Worm (Caenorhabditis elegans): ENCODE data around the gene srh-69.

The srh-69 gene

DNA sequence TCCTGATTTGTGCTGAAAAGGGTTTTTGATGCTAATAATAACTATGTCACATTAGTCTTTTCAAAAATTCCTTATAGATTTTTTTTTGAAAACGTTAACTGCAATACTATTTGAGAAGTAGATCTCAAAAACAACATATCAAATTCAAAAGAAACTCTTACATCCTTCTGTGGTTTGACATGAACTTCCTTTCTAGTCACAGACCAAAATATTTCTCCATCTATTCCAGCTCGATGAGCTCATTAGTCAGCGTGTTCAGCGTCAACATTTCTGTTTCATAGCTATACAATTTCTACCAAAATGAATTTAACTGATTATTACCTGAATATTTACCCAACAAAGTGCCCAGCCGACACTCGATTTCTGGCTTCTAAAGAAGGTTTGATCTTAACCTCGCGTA, 5.9 kb downstream of the srh-69 start, which contains the start of gene srh-67:
srh-67 (plus strand) TSS at position 301 of the 400 bp plus-strand sequence.
- TF ChIP-seq lin-39 (tag; optimal IDR thresholded peaks at IDR 0.05) (no peak), aly-2 (tag; optimal IDR thresholded peaks at IDR 0.05) (no peak)

DNA sequence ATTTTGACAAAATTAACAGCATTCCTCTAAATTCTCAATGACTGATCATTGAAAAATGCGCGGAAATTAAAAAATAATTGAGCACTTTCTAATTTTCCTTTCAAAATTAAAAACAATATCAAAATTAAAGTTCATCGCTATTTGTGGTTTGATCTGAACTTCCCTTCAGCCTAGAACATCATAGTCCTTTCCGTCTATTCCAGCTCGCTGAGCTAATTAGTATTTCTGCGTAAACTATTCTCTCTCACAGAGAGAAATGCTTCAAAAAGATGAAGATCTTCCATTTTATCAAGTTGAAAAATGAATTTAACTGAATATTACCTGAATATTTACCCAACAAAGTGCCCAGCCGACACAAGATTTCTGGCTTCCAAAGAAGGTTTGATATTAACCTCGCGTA, 7.5 kb downstream of the srh-69 start, which contains the start of gene srh-68:
srh-68 (plus strand) TSS at position 301 of the 400 bp plus-strand sequence.
- no peak for TF ChIP-seq nhr-10 (tag; optimal IDR thresholded peaks at IDR 0.05)
- no peak for TF ChIP-seq dmd-4 (tag; optimal IDR thresholded peaks at IDR 0.05)
- no peak for TF ChIP-seq fos-1 (tag; optimal IDR thresholded peaks at IDR 0.05)

ce11 chrII:12506511-12506910, 8.0 kb downstream of the srh-69 start:
- no peak for TF ChIP-seq fos-1 (tag; optimal IDR thresholded peaks at IDR 0.05)
- no peak for TF ChIP-seq nhr-6 (tag; optimal IDR thresholded peaks at IDR 0.05)
- TF ChIP-seq elt-1 (tag; optimal IDR thresholded peaks at IDR 0.05): no peak
- TF ChIP-seq blmp-1 (tag; optimal IDR thresholded peaks at IDR 0.05; ENCODE audit: insufficient read depth): no peak
- TF ChIP-seq R02D3.7 (tag; optimal IDR thresholded peaks at IDR 0.05): no peak
- no peak for TF ChIP-seq mab-5 (tag; optimal IDR thresholded peaks at IDR 0.05)
- TF ChIP-seq sma-9 (GFP tag; optimal IDR thresholded peaks at IDR 0.05): no peak
- no peak for TF ChIP-seq sma-9 (tag; optimal IDR thresholded peaks at IDR 0.05)
- TF ChIP-seq ztf-1 (GFP tag; conservative IDR thresholded peaks at IDR 0.05): no peak
- TF ChIP-seq nhr-10 (tag; optimal IDR thresholded peaks at IDR 0.05): no peak
- TF ChIP-seq zag-1 (tag; optimal IDR thresholded peaks at IDR 0.05): no peak
- no peak for TF ChIP-seq aly-2 (tag; optimal IDR thresholded peaks at IDR 0.05)
- no peak for TF ChIP-seq dmd-4 (tag; optimal IDR thresholded peaks at IDR 0.05)
- no peak for TF ChIP-seq elt-3 (tag; optimal IDR thresholded peaks at IDR 0.05)

DNA sequence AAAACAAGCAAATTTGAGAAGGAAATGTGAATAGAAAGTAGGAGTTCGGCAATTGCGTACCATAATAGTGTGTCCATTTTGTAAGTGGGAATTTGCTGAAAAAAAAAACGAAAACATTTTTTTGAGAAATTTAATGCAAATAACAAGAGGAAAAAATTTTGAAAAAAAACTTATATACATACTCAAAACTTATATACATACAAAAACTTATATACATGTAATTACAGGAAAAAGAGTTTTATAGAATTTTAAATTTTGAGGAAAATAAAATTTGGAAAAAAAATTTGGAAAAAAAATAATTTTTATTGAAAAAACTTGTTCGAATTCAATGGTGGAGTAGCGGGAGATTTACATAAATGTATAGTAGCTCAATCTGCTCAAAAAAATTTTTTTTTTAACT, 11.7 kb downstream of the srh-69 start, which contains the start of gene ador-1:
ador-1 (minus strand) TSS at position 101 of the 400 bp plus-strand sequence.
- TF ChIP-seq nhr-23 (tag; optimal IDR thresholded peaks at IDR 0.05): no peak
- no peak for TF ChIP-seq F13H6.1 (tag; optimal IDR thresholded peaks at IDR 0.05)
- no peak for TF ChIP-seq lin-11 (tag; optimal IDR thresholded peaks at IDR 0.05)
- TF ChIP-seq nhr-10 (tag; optimal IDR thresholded peaks at IDR 0.05): no peak
- no peak for TF ChIP-seq lin-39 (tag; optimal IDR thresholded peaks at IDR 0.05)
- no peak for TF ChIP-seq C34F6.9 (tag; optimal IDR thresholded peaks at IDR 0.05)
- TF ChIP-seq skn-1 (tag; optimal IDR thresholded peaks at IDR 0.05): no peak
- TF ChIP-seq unc-39 (tag; optimal IDR thresholded peaks at IDR 0.05): no peak
- no peak for TF ChIP-seq unc-62 (GFP tag; optimal IDR thresholded peaks at IDR 0.05)
- no peak for TF ChIP-seq elt-3 (tag; optimal IDR thresholded peaks at IDR 0.05)
- TF ChIP-seq ceh-16 (tag; optimal IDR thresholded peaks at IDR 0.05): no peak
- no peak for TF ChIP-seq nhr-77 (tag; optimal IDR thresholded peaks at IDR 0.05)
- TF ChIP-seq ztf-11 (tag; optimal IDR thresholded peaks at IDR 0.05): no peak
- no peak for TF ChIP-seq R02D3.7 (tag; optimal IDR thresholded peaks at IDR 0.05)
- no peak for TF ChIP-seq nhr-21 (tag; optimal IDR thresholded peaks at IDR 0.05)
- TF ChIP-seq ZK546.5 (tag; optimal IDR thresholded peaks at IDR 0.05): no peak

DNA sequence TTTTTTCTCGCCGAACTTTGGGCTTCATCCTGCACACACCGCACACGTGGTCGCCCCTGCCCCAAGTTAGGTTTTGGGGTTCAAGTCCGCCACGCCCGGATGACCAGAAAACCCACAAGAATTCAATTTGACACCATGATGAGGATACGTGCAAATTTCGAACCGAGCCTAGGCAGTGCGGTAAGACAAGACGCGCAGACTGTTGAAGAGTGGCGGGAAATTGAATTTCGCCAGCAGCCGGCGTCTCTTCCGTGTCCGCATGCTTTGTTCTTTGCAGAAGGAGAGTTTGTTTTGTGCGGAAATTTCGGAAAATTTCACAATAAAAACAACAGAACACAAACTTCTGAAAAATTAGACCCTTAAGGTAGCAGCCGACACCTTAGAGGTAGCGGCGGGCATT, 14.6 kb downstream of the srh-69 start:
- no peak for TF ChIP-seq nhr-21 (tag; optimal IDR thresholded peaks at IDR 0.05)

DNA sequence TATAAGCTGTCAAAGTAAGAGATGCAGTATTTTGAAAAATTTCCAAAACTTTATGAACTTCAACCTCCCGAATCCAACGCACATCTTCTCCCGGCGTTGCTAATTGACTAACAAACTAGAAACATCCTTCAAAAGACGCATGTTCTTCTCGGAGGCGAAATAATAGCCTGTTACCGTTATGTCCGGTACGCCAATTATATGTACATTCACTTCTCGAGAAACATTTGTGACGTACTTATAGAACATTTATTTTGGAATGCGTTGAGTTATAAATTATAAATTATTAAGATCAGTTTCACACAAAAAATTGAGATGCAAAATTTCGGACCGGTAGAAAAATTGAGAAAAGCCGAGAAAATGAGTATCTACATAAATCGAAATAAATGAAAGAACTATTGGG, 17.5 kb downstream of the srh-69 start, which contains the start of gene T21B4.3:
T21B4.3 (minus strand) TSS at position 101 of the 400 bp plus-strand sequence.
- TF ChIP-seq lsy-2 (tag; optimal IDR thresholded peaks at IDR 0.05): no peak
- no peak for TF ChIP-seq mab-5 (tag; optimal IDR thresholded peaks at IDR 0.05)
- TF ChIP-seq sma-3 (GFP tag; optimal IDR thresholded peaks at IDR 0.05): no peak
- no peak for TF ChIP-seq dmd-4 (tag; optimal IDR thresholded peaks at IDR 0.05)
- TF ChIP-seq Y55F3AM.14 (GFP tag; optimal IDR thresholded peaks at IDR 0.05): no peak
- TF ChIP-seq egl-27 (tag; optimal IDR thresholded peaks at IDR 0.05): no peak
- no peak for TF ChIP-seq nhr-237 (tag; optimal IDR thresholded peaks at IDR 0.05)
- no peak for TF ChIP-seq elt-3 (tag; optimal IDR thresholded peaks at IDR 0.05)
- TF ChIP-seq nhr-12 (tag; optimal IDR thresholded peaks at IDR 0.05): no peak
- TF ChIP-seq nhr-10 (tag; optimal IDR thresholded peaks at IDR 0.05): no peak
- TF ChIP-seq ZK546.5 (tag; optimal IDR thresholded peaks at IDR 0.05): no peak
- TF ChIP-seq nhr-129 (tag; optimal IDR thresholded peaks at IDR 0.05): no peak
- TF ChIP-seq nhr-11 (tag; optimal IDR thresholded peaks at IDR 0.05): no peak
